Worm (Caenorhabditis elegans) whole organism, young adult: Measurements from ENCODE around the gene srbc-6.

Source experiments
- K12H6.12 ChIP-seq: fragments of 200-800 bp; sonication (Bioruptor generic); optimal IDR thresholded peaks from 2 replicates; lab custom pipeline; 2018; ENCODE audit warnings: mild to moderate bottlenecking, missing genetic modification characterization, missing compliant biosample characterization
- snpc-1.3 ChIP-seq: sonication (generic microtip); optimal IDR thresholded peaks from 2 replicates; lab custom pipeline; 2017; ENCODE audit warnings: missing genetic modification characterization, mild to moderate bottlenecking, missing compliant biosample characterization, antibody characterized with exemption, moderate library complexity, missing genotype, missing genetic modification reagents; ENCODE audit not compliant: insufficient read depth

DNA sequence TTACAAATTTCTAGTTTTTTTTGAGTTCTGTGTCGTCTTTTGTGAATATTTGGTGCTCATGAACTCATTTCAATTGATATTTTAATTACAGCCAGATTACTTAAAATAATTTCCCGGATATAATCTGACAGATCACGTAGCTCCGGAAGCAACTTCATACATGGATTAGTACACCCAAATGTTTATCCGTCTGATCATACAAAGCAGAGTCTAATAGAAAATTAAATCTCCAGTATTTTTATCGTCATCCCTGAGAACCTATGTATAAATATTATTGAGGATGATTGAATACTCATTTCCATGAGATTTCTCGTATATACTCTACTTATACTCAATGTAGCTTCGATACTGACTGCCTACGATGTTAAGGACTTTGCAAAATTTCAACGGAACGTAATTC, 45.0 kb upstream of the srbc-6 start, which contains the start of gene Y73C8C.12:
- no peak for TF ChIP-seq snpc-1.3 (tag; lab: Kevin White, UChicago)
- TF ChIP-seq K12H6.12 (tag; lab: Kevin White, UChicago) = no peak
